Worm (Caenorhabditis elegans) whole organism, L2 larva: ENCODE data around the gene ssna-1.

Experiments used
- ZK546.5 ChIP-seq: sonication (generic microtip); optimal IDR thresholded peaks from 2 replicates; lab custom pipeline; 2017; ENCODE audit warnings: missing biosample characterization, missing genetic modification characterization
- blmp-1 ChIP-seq: sonication (generic microtip); optimal IDR thresholded peaks from 2 replicates; lab custom pipeline; 2017; ENCODE audit warnings: missing genetic modification characterization, mild to moderate bottlenecking, missing compliant biosample characterization, antibody characterized with exemption, moderate library complexity; ENCODE audit not compliant: insufficient read depth
- egl-27 ChIP-seq: sonication (generic microtip); optimal IDR thresholded peaks from 3 replicates; lab custom pipeline; 2017; ENCODE audit warnings: missing biosample characterization, missing genetic modification reagents, missing genetic modification characterization
- elt-1 ChIP-seq: fragments of 150-350 bp; optimal IDR thresholded peaks from 2 replicates; lab custom pipeline; 2014; ENCODE audit warnings: missing biosample characterization, missing genetic modification characterization
- elt-3 ChIP-seq: sonication (generic microtip); optimal IDR thresholded peaks from 2 replicates; lab custom pipeline; 2017; ENCODE audit warnings: missing biosample characterization, missing genetic modification characterization
- lin-39 ChIP-seq: fragments of 150-350 bp; optimal IDR thresholded peaks from 2 replicates; lab custom pipeline; 2014; ENCODE audit warnings: missing biosample characterization, missing genetic modification reagents, missing genetic modification characterization
- mbf-1 ChIP-seq: sonication (generic microtip); optimal IDR thresholded peaks from 2 replicates; lab custom pipeline; 2017; ENCODE audit warnings: missing biosample characterization, missing genetic modification characterization
- skn-1 ChIP-seq: sonication (generic microtip); optimal IDR thresholded peaks from 2 replicates; lab custom pipeline; 2017; ENCODE audit warnings: missing biosample characterization, missing genetic modification characterization
- sma-3 ChIP-seq: sonication (generic microtip); optimal IDR thresholded peaks from 2 replicates; lab custom pipeline; 2016; ENCODE audit warnings: missing genetic modification reagents, missing genetic modification characterization, missing compliant biosample characterization
- snpc-4 ChIP-seq: fragments of 150-350 bp; optimal IDR thresholded peaks from 2 replicates; lab custom pipeline; 2014; ENCODE audit warnings: missing biosample characterization, missing genetic modification characterization
- unc-39 ChIP-seq: fragments of 150-350 bp; optimal IDR thresholded peaks from 2 replicates; lab custom pipeline; 2014; ENCODE audit warnings: missing biosample characterization, missing genetic modification characterization
- unc-55 ChIP-seq: fragments of 150-350 bp; sonication (generic microtip); optimal IDR thresholded peaks from 3 replicates; lab custom pipeline; 2014; ENCODE audit warnings: missing biosample characterization, missing genetic modification reagents, missing genetic modification characterization
- unc-62 ChIP-seq: fragments of 150-350 bp; optimal IDR thresholded peaks from 2 replicates; lab custom pipeline; 2014; ENCODE audit warnings: missing biosample characterization, missing genetic modification reagents, missing genetic modification characterization
- ztf-11 ChIP-seq: sonication (generic microtip); optimal IDR thresholded peaks from 2 replicates; lab custom pipeline; 2017; ENCODE audit warnings: missing biosample characterization, missing genetic modification characterization

- TF ChIP-seq egl-27 (tag; lab: Kevin White, UChicago) (no peak), unc-62 (GFP tag; lab: Kevin White, UChicago) (no peak), unc-55 (GFP tag; lab: Kevin White, UChicago) (no peak), snpc-4 (tag; lab: Kevin White, UChicago) (no peak), sma-3 (GFP tag; lab: Kevin White, UChicago) (no peak), unc-39 (tag; lab: Kevin White, UChicago) (no peak), skn-1 (tag; lab: Kevin White, UChicago) (no peak), ztf-11 (tag; lab: Kevin White, UChicago) (no peak), ZK546.5 (tag; lab: Kevin White, UChicago) (no peak), elt-3 (tag; lab: Kevin White, UChicago) (no peak), elt-1 (tag; lab: Kevin White, UChicago) (no peak), mbf-1 (no peak), blmp-1 (tag; lab: Kevin White, UChicago) (no peak), lin-39 (no peak)
Measured at ce11 chrIV:409935-410334, 22.1 kb downstream of the ssna-1 start, which contains the start of gene kgb-1.
